Worm (Caenorhabditis elegans) whole organism, L1 larva: ENCODE data around the gene K09A9.6.

Experiments used
- C04F5.9 ChIP-seq: sonication (generic microtip); optimal IDR thresholded peaks from 2 replicates; lab custom pipeline; 2016; ENCODE audit warnings: missing genetic modification characterization, missing compliant biosample characterization
- ceh-8 ChIP-seq: fragments of 200-800 bp; sonication (Bioruptor generic); optimal IDR thresholded peaks from 2 replicates; lab custom pipeline; 2018; ENCODE audit warnings: mild to moderate bottlenecking, missing genetic modification characterization, moderate library complexity, missing compliant biosample characterization
- ceh-82 ChIP-seq, 3 experiments: fragments of 150-350 bp in 1 of 3; sonication (generic microtip) in 2 of 3; optimal IDR thresholded peaks; 2 replicates each; lab custom pipeline; 2014 to 2017; ENCODE audit warnings: missing biosample characterization in 3 of 3, missing genetic modification characterization in 3 of 3
- dpl-1 ChIP-seq, 3 experiments: fragments of 150-350 bp in 2 of 3; sonication (generic microtip) in 1 of 3; optimal IDR thresholded peaks; 2 replicates each; lab custom pipeline; 2014 to 2017; ENCODE audit warnings: missing biosample characterization in 3 of 3, missing genetic modification characterization in 3 of 3, missing genetic modification reagents in 3 of 3
- dsc-1 ChIP-seq: sonication (generic microtip); optimal IDR thresholded peaks from 2 replicates; lab custom pipeline; 2016; ENCODE audit warnings: mild to moderate bottlenecking, missing genetic modification characterization, missing compliant biosample characterization
- efl-1 ChIP-seq, 4 experiments: fragments of 150-350 bp; optimal IDR thresholded peaks in 3 of 4; peaks in 1 of 4; 1 replicate in 1 of 4; 2 replicates in 3 of 4; lab custom pipeline; 2014; ENCODE audit warnings: missing biosample characterization in 2 of 4, missing genetic modification characterization in 2 of 4, missing genetic modification reagents in 2 of 4
- elt-2 ChIP-seq: sonication (generic microtip); optimal IDR thresholded peaks from 2 replicates; lab custom pipeline; 2016; ENCODE audit warnings: missing genetic modification characterization, mild to moderate bottlenecking, inconsistent platforms, missing compliant biosample characterization, missing genetic modification reagents
- fkh-4 ChIP-seq: sonication (generic microtip); optimal IDR thresholded peaks from 2 replicates; lab custom pipeline; 2016; ENCODE audit warnings: missing compliant biosample characterization, missing genetic modification characterization, borderline replicate concordance
- fkh-8 ChIP-seq: sonication (generic microtip); optimal IDR thresholded peaks from 2 replicates; lab custom pipeline; 2016; ENCODE audit warnings: mild to moderate bottlenecking, missing genetic modification characterization, missing compliant biosample characterization
- lin-13 ChIP-seq: fragments of 150-350 bp; optimal IDR thresholded peaks from 2 replicates; lab custom pipeline; 2014; ENCODE audit warnings: missing biosample characterization, missing genetic modification reagents, missing genetic modification characterization
- lin-14 ChIP-seq: fragments of 200-800 bp; sonication (Bioruptor generic); optimal IDR thresholded peaks from 2 replicates; lab custom pipeline; 2018; ENCODE audit warnings: mild to moderate bottlenecking, missing genetic modification characterization, moderate library complexity, missing compliant biosample characterization
- lin-35 ChIP-seq, 2 experiments: fragments of 150-350 bp; optimal IDR thresholded peaks; 2 replicates each; lab custom pipeline; 2014; ENCODE audit warnings: missing biosample characterization in 2 of 2, missing genetic modification characterization in 2 of 2, missing genetic modification reagents in 2 of 2
- lin-39 ChIP-seq: fragments of 150-350 bp; optimal IDR thresholded peaks from 2 replicates; lab custom pipeline; 2014; ENCODE audit warnings: missing biosample characterization, missing genetic modification reagents, missing genetic modification characterization
- lir-3 ChIP-seq: sonication (generic microtip); optimal IDR thresholded peaks from 2 replicates; lab custom pipeline; 2016; ENCODE audit warnings: mild to moderate bottlenecking, missing genetic modification characterization, moderate library complexity, missing compliant biosample characterization; ENCODE audit not compliant: poor library complexity
- lsy-2 ChIP-seq, 2 experiments: fragments of 150-350 bp; optimal IDR thresholded peaks; 2 replicates each; lab custom pipeline; 2014; ENCODE audit warnings: missing biosample characterization in 2 of 2, missing genetic modification characterization in 2 of 2
- mdl-1 ChIP-seq, 2 experiments: fragments of 150-350 bp; optimal IDR thresholded peaks; 2 replicates each; lab custom pipeline; 2014 to 2017; ENCODE audit warnings: missing biosample characterization in 2 of 2, missing genetic modification characterization in 2 of 2, inconsistent platforms in 1 of 2
- mef-2 ChIP-seq: fragments of 150-350 bp; optimal IDR thresholded peaks from 2 replicates; lab custom pipeline; 2014; ENCODE audit warnings: missing biosample characterization, missing genetic modification characterization
- mep-1 ChIP-seq: fragments of 150-350 bp; optimal IDR thresholded peaks from 2 replicates; lab custom pipeline; 2014; ENCODE audit warnings: missing biosample characterization, missing genetic modification characterization
- nhr-11 ChIP-seq: fragments of 150-350 bp; optimal IDR thresholded peaks from 2 replicates; lab custom pipeline; 2014; ENCODE audit warnings: missing biosample characterization, missing genetic modification characterization
- nhr-19 ChIP-seq: fragments of 200-800 bp; sonication (Bioruptor generic); conservative IDR thresholded peaks from 2 replicates; pipeline ENCODE4 v1.3.6; 2022; ENCODE audit warnings: missing genetic modification characterization, missing compliant biosample characterization
- nhr-20 ChIP-seq: sonication (generic microtip); optimal IDR thresholded peaks from 2 replicates; lab custom pipeline; 2016; ENCODE audit warnings: mild to moderate bottlenecking, missing genetic modification characterization, missing compliant biosample characterization
- nhr-71 ChIP-seq: sonication (generic microtip); optimal IDR thresholded peaks from 2 replicates; lab custom pipeline; 2016; ENCODE audit warnings: mild to moderate bottlenecking, missing genetic modification characterization, moderate library complexity, missing compliant biosample characterization
- nhr-85 ChIP-seq: sonication (generic microtip); peaks from one replicate; lab custom pipeline; 2016; ENCODE audit warnings: missing genetic modification characterization, inconsistent platforms, missing compliant biosample characterization
- nhr-90 ChIP-seq: sonication (generic microtip); optimal IDR thresholded peaks from 2 replicates; lab custom pipeline; 2016; ENCODE audit warnings: mild to moderate bottlenecking, missing genetic modification characterization, missing compliant biosample characterization; ENCODE audit not compliant: poor library complexity
- rnt-1 ChIP-seq: sonication (generic microtip); optimal IDR thresholded peaks from 2 replicates; lab custom pipeline; 2016; ENCODE audit warnings: mild to moderate bottlenecking, missing genetic modification characterization, moderate library complexity, missing compliant biosample characterization
- skn-1 ChIP-seq: fragments of 150-350 bp; optimal IDR thresholded peaks from 2 replicates; lab custom pipeline; 2014; ENCODE audit warnings: missing biosample characterization, missing genetic modification characterization
- snu-23 ChIP-seq: sonication (generic microtip); optimal IDR thresholded peaks from 2 replicates; lab custom pipeline; 2016; ENCODE audit warnings: missing genetic modification characterization, missing compliant biosample characterization
- sup-37 ChIP-seq: fragments of 200-800 bp; sonication (Bioruptor generic); optimal IDR thresholded peaks from 2 replicates; lab custom pipeline; 2018; ENCODE audit warnings: mild to moderate bottlenecking, missing genetic modification characterization, missing compliant biosample characterization
- swsn-7 ChIP-seq: sonication (generic microtip); optimal IDR thresholded peaks from 2 replicates; lab custom pipeline; 2016; ENCODE audit warnings: missing genetic modification characterization, missing compliant biosample characterization
- unc-30 ChIP-seq: sonication (generic microtip); optimal IDR thresholded peaks from 2 replicates; lab custom pipeline; 2017; ENCODE audit warnings: missing biosample characterization, missing genetic modification characterization
- unc-62 ChIP-seq: fragments of 150-350 bp; optimal IDR thresholded peaks from 2 replicates; lab custom pipeline; 2014; ENCODE audit warnings: missing biosample characterization, missing genetic modification reagents, missing genetic modification characterization
- unc-86 ChIP-seq: sonication (generic microtip); optimal IDR thresholded peaks from 2 replicates; lab custom pipeline; 2016; ENCODE audit warnings: missing genetic modification characterization, missing compliant biosample characterization
- xbp-1 ChIP-seq: sonication (generic microtip); optimal IDR thresholded peaks from 2 replicates; lab custom pipeline; 2016; ENCODE audit warnings: missing genetic modification characterization, missing compliant biosample characterization
- zag-1 ChIP-seq: fragments of 150-350 bp; optimal IDR thresholded peaks from 2 replicates; lab custom pipeline; 2014; ENCODE audit warnings: missing biosample characterization, missing genetic modification characterization
- zip-4 ChIP-seq: fragments of 200-800 bp; sonication (Bioruptor generic); optimal IDR thresholded peaks from 2 replicates; lab custom pipeline; 2018; ENCODE audit warnings: mild to moderate bottlenecking, missing genetic modification characterization, moderate library complexity, missing compliant biosample characterization

K09A9.6 gene

ce11 chrX:15598661-15599384 is 21.8 kb downstream of the K09A9.6 start:
- no peak for TF ChIP-seq swsn-7
- TF ChIP-seq efl-1 (optimal IDR thresholded peaks at IDR 0.05; lab: Kevin White, UChicago) = no peak
- peak in 1 of 2 experiments; percentile 67 for TF ChIP-seq efl-1 (GFP tag; optimal IDR thresholded peaks at IDR 0.05 in 1 of 2; lab: Kevin White, UChicago)
- no peak for TF ChIP-seq C04F5.9 (tag; lab: Kevin White, UChicago)
- no peak for TF ChIP-seq mep-1 (tag; lab: Kevin White, UChicago)
- TF ChIP-seq lir-3 (tag; lab: Kevin White, UChicago) = no peak
- peak; percentile 79 for TF ChIP-seq elt-2 (tag; lab: Kevin White, UChicago)
- TF ChIP-seq nhr-20 (tag; lab: Kevin White, UChicago) = no peak
- no peak for TF ChIP-seq lin-39 (tag; lab: Kevin White, UChicago)
- peak in 1 of 2 experiments; percentile 23 for TF ChIP-seq lin-35 (GFP tag; optimal IDR thresholded peaks at IDR 0.05; lab: Kevin White, UChicago)

ce11 chrX:15599925-15600324 is 22.9 kb downstream of the K09A9.6 start:
- TF ChIP-seq lin-14 (GFP tag; lab: Kevin White, UChicago) (peak; percentile 60), nhr-90 (tag; lab: Kevin White, UChicago) (no peak), lsy-2 (tag; optimal IDR thresholded peaks at IDR 0.05; lab: Kevin White, UChicago) (peak; percentile 45 to 48), sup-37 (GFP tag; lab: Kevin White, UChicago) (no peak), lin-13 (GFP tag; lab: Kevin White, UChicago) (peak; percentile 13), snu-23 (GFP tag; lab: Kevin White, UChicago) (peak; percentile 5), efl-1 (optimal IDR thresholded peaks at IDR 0.05; lab: Kevin White, UChicago) (no peak), efl-1 (GFP tag; optimal IDR thresholded peaks at IDR 0.05 in 1 of 2; lab: Kevin White, UChicago) (no peak), unc-86 (tag; lab: Kevin White, UChicago) (no peak), nhr-11 (tag; lab: Kevin White, UChicago) (no peak), nhr-20 (tag; lab: Kevin White, UChicago) (peak; percentile 58), lir-3 (tag; lab: Kevin White, UChicago) (peak; percentile 45), nhr-19 (GFP tag; lab: Robert Waterston, UW) (peak; percentile 52), elt-2 (tag; lab: Kevin White, UChicago) (no peak), lin-39 (tag; lab: Kevin White, UChicago) (peak; percentile 98), ceh-8 (GFP tag; lab: Kevin White, UChicago) (no peak), fkh-4 (tag; lab: Kevin White, UChicago) (no peak), mdl-1 (tag; optimal IDR thresholded peaks at IDR 0.05; lab: Kevin White, UChicago) (no peak), rnt-1 (tag; lab: Kevin White, UChicago) (peak; percentile 46), zip-4 (GFP tag; lab: Kevin White, UChicago) (no peak), zag-1 (tag; lab: Kevin White, UChicago) (no peak), nhr-71 (tag; lab: Kevin White, UChicago) (peak; percentile 79), unc-62 (GFP tag; lab: Kevin White, UChicago) (peak; percentile 43)

ce11 chrX:15600512-15601117 is 23.6 kb downstream of the K09A9.6 start, which contains the start of gene ent-2:
Gene ent-2, plus strand, starts transcription at chrX:15601067.
- TF ChIP-seq nhr-71 (tag; lab: Kevin White, UChicago) = no peak
- peak; percentile 86 for TF ChIP-seq fkh-8 (tag; lab: Kevin White, UChicago)
- peak; percentile 58 for TF ChIP-seq dsc-1
- TF ChIP-seq skn-1 (tag; lab: Kevin White, UChicago) = peak; percentile 0
- TF ChIP-seq zag-1 (tag; lab: Kevin White, UChicago) = no peak
- TF ChIP-seq mef-2 (tag; lab: Kevin White, UChicago) = no peak
- peak; percentile 27 for TF ChIP-seq nhr-85
- peak in 1 of 2 experiments; percentile 31 for TF ChIP-seq mdl-1 (tag; optimal IDR thresholded peaks at IDR 0.05; lab: Kevin White, UChicago)
- TF ChIP-seq efl-1 (optimal IDR thresholded peaks at IDR 0.05; lab: Kevin White, UChicago) = peak in 1 of 2 experiments; percentile 9
- TF ChIP-seq efl-1 (GFP tag; optimal IDR thresholded peaks at IDR 0.05 in 1 of 2; lab: Kevin White, UChicago) = peak in 1 of 2 experiments; percentile 85
- TF ChIP-seq xbp-1 = no peak
- TF ChIP-seq ceh-82 (tag; optimal IDR thresholded peaks at IDR 0.05; lab: Kevin White, UChicago) = peak in 1 of 3 experiments; percentile 33
- peak in 1 of 3 experiments; percentile 17 for TF ChIP-seq dpl-1 (GFP tag; optimal IDR thresholded peaks at IDR 0.05; lab: Kevin White, UChicago)
- peak in 1 of 2 experiments; percentile 15 for TF ChIP-seq lsy-2 (tag; optimal IDR thresholded peaks at IDR 0.05; lab: Kevin White, UChicago)
- no peak for TF ChIP-seq unc-30 (tag; lab: Kevin White, UChicago)
- TF ChIP-seq lin-14 (GFP tag; lab: Kevin White, UChicago) = peak; percentile 75
- TF ChIP-seq mep-1 (tag; lab: Kevin White, UChicago) = peak; percentile 13
